Worm (Caenorhabditis elegans) whole organism, L3 larva: ENCODE data around the gene K08A2.2.
"Not testable (repeated sequence)": the region's sequence is repeated elsewhere in the genome, so short reads cannot be mapped to it uniquely, and the experiment has no call there.

ENCODE experiments used
- ZK546.5 ChIP-seq: sonication (generic microtip); optimal IDR thresholded peaks from 2 replicates; lab custom pipeline; 2017; ENCODE audit warnings: missing biosample characterization, missing genetic modification characterization
- aly-2 ChIP-seq: fragments of 150-350 bp; optimal IDR thresholded peaks from 2 replicates; lab custom pipeline; 2014; ENCODE audit warnings: missing biosample characterization, missing genetic modification characterization
- ama-1 ChIP-seq: fragments of 150-350 bp; optimal IDR thresholded peaks from 2 replicates; lab custom pipeline; 2018
- ceh-82 ChIP-seq: fragments of 150-350 bp; optimal IDR thresholded peaks from 2 replicates; lab custom pipeline; 2014; ENCODE audit warnings: missing biosample characterization, missing genetic modification characterization
- ceh-9 ChIP-seq: sonication (generic microtip); optimal IDR thresholded peaks from 2 replicates; lab custom pipeline; 2018; ENCODE audit warnings: missing biosample characterization, missing genetic modification characterization
- daf-12 ChIP-seq: fragments of 150-350 bp; optimal IDR thresholded peaks from 2 replicates; lab custom pipeline; 2014; ENCODE audit warnings: missing biosample characterization, missing genetic modification reagents, missing genetic modification characterization
- egl-27 ChIP-seq: sonication (generic microtip); optimal IDR thresholded peaks from 4 replicates; lab custom pipeline; 2017; ENCODE audit warnings: missing biosample characterization, missing genetic modification reagents, missing genetic modification characterization
- egl-5 ChIP-seq: fragments of 150-350 bp; optimal IDR thresholded peaks from 2 replicates; lab custom pipeline; 2017; ENCODE audit warnings: missing biosample characterization, missing genetic modification reagents, missing genetic modification characterization, inconsistent platforms
- elt-1 ChIP-seq: fragments of 150-350 bp; optimal IDR thresholded peaks from 2 replicates; lab custom pipeline; 2014; ENCODE audit warnings: missing biosample characterization, missing genetic modification characterization
- elt-2 ChIP-seq: sonication (generic microtip); optimal IDR thresholded peaks from 2 replicates; lab custom pipeline; 2016; ENCODE audit warnings: missing genetic modification reagents, mild to moderate bottlenecking, missing genetic modification characterization, missing compliant biosample characterization
- fkh-10 ChIP-seq: sonication (generic microtip); optimal IDR thresholded peaks from 2 replicates; lab custom pipeline; 2017; ENCODE audit warnings: missing biosample characterization, missing genetic modification reagents, missing genetic modification characterization
- fkh-2 ChIP-seq: fragments of 150-350 bp; optimal IDR thresholded peaks from 2 replicates; lab custom pipeline; 2014; ENCODE audit warnings: missing biosample characterization, missing genetic modification reagents, missing genetic modification characterization
- hmg-11 ChIP-seq: sonication (generic microtip); optimal IDR thresholded peaks from 2 replicates; lab custom pipeline; 2016; ENCODE audit warnings: missing genetic modification characterization, missing compliant biosample characterization
- jun-1 ChIP-seq: fragments of 150-350 bp; optimal IDR thresholded peaks from 2 replicates; lab custom pipeline; 2014; ENCODE audit warnings: missing biosample characterization, missing genetic modification reagents, missing genetic modification characterization
- lin-39 ChIP-seq: fragments of 150-350 bp; optimal IDR thresholded peaks from 2 replicates; lab custom pipeline; 2018; ENCODE audit warnings: missing biosample characterization, missing genetic modification reagents, missing genetic modification characterization
- lsy-12 ChIP-seq: sonication (generic microtip); optimal IDR thresholded peaks from 2 replicates; lab custom pipeline; 2016; ENCODE audit warnings: mild to moderate bottlenecking, missing genetic modification characterization, missing compliant biosample characterization
- nfya-1 ChIP-seq: sonication (generic microtip); optimal IDR thresholded peaks from 2 replicates; lab custom pipeline; 2017; ENCODE audit warnings: missing genetic modification characterization, mild to moderate bottlenecking, missing compliant biosample characterization, antibody characterized with exemption, moderate library complexity; ENCODE audit not compliant: insufficient read depth
- nhr-11 ChIP-seq: fragments of 150-350 bp; optimal IDR thresholded peaks from 2 replicates; lab custom pipeline; 2014; ENCODE audit warnings: missing biosample characterization, missing genetic modification characterization
- nhr-23 ChIP-seq: fragments of 150-350 bp; optimal IDR thresholded peaks from 2 replicates; lab custom pipeline; 2014; ENCODE audit warnings: missing biosample characterization, missing genetic modification reagents, missing genetic modification characterization
- nhr-237 ChIP-seq: fragments of 150-350 bp; optimal IDR thresholded peaks from 2 replicates; lab custom pipeline; 2014; ENCODE audit warnings: missing biosample characterization, missing genetic modification characterization
- nhr-25 ChIP-seq: sonication (generic microtip); optimal IDR thresholded peaks from 2 replicates; lab custom pipeline; 2017; ENCODE audit warnings: missing biosample characterization, missing genetic modification characterization
- nhr-43 ChIP-seq: sonication (generic microtip); optimal IDR thresholded peaks from 2 replicates; lab custom pipeline; 2016; ENCODE audit warnings: mild to moderate bottlenecking, missing genetic modification characterization, missing compliant biosample characterization; ENCODE audit not compliant: poor library complexity, severe bottlenecking
- nhr-67 ChIP-seq: fragments of 150-350 bp; optimal IDR thresholded peaks from 2 replicates; lab custom pipeline; 2014; ENCODE audit warnings: missing biosample characterization, missing genetic modification characterization
- nhr-76 ChIP-seq: fragments of 150-350 bp; sonication (generic microtip); optimal IDR thresholded peaks from 5 replicates; lab custom pipeline; 2014; ENCODE audit warnings: missing biosample characterization, missing genetic modification characterization
- pha-4 ChIP-seq: fragments of 150-350 bp; optimal IDR thresholded peaks from 2 replicates; lab custom pipeline; 2014; ENCODE audit warnings: missing biosample characterization, missing genetic modification reagents, missing genetic modification characterization
- pqm-1 ChIP-seq: fragments of 150-350 bp; optimal IDR thresholded peaks from 2 replicates; lab custom pipeline; 2017; ENCODE audit warnings: missing biosample characterization, missing genetic modification characterization, inconsistent platforms
- sea-2 ChIP-seq: fragments of 150-350 bp; sonication (generic microtip); optimal IDR thresholded peaks from 4 replicates; lab custom pipeline; 2014; ENCODE audit warnings: missing biosample characterization, missing genetic modification reagents, missing genetic modification characterization
- skn-1 ChIP-seq: fragments of 150-350 bp; optimal IDR thresholded peaks from 2 replicates; lab custom pipeline; 2014; ENCODE audit warnings: missing biosample characterization, missing genetic modification characterization
- snpc-4 ChIP-seq: fragments of 150-350 bp; optimal IDR thresholded peaks from 2 replicates; lab custom pipeline; 2014; ENCODE audit warnings: missing biosample characterization, missing genetic modification characterization
- tbx-2 ChIP-seq: sonication (generic microtip); optimal IDR thresholded peaks from 2 replicates; lab custom pipeline; 2016; ENCODE audit warnings: mild to moderate bottlenecking, missing genetic modification characterization, missing compliant biosample characterization
- unc-39 ChIP-seq: sonication (generic microtip); optimal IDR thresholded peaks from 4 replicates; lab custom pipeline; 2017; ENCODE audit warnings: missing biosample characterization, missing genetic modification characterization
- zag-1 ChIP-seq: fragments of 150-350 bp; optimal IDR thresholded peaks from 2 replicates; lab custom pipeline; 2014; ENCODE audit warnings: missing biosample characterization, missing genetic modification characterization
- ztf-11 ChIP-seq: fragments of 150-350 bp; optimal IDR thresholded peaks from 2 replicates; lab custom pipeline; 2014; ENCODE audit warnings: missing biosample characterization, missing genetic modification characterization
- ztf-4 ChIP-seq: fragments of 150-350 bp; optimal IDR thresholded peaks from 2 replicates; lab custom pipeline; 2014; ENCODE audit warnings: missing biosample characterization, missing genetic modification characterization

The K08A2.2 gene

ce11 chrII:3020899-3021298, 29.5 kb downstream of the K08A2.2 start:
- TF ChIP-seq elt-1 (tag; lab: Kevin White, UChicago) (no peak), tbx-2 (no peak), nhr-43 (no peak), pha-4 (no peak), nhr-67 (no peak), nfya-1 (tag; lab: Kevin White, UChicago) (no peak), nhr-11 (tag; lab: Kevin White, UChicago) (no peak), nhr-76 (tag; lab: Kevin White, UChicago) (no peak)

- no peak for TF ChIP-seq ztf-4
- no peak for TF ChIP-seq ceh-82
- TF ChIP-seq ama-1 (lab: Kevin White, UChicago): no peak
- TF ChIP-seq zag-1: no peak
- no peak for TF ChIP-seq nhr-43
- TF ChIP-seq nfya-1 (tag; lab: Kevin White, UChicago): no peak
- no peak for TF ChIP-seq skn-1 (tag; lab: Kevin White, UChicago)
Observed at ce11 chrII:3023381-3023935, 32.1 kb downstream of the K08A2.2 start, which contains the start of gene clec-2. Gene clec-2, minus strand, starts transcription at chrII:3023431.

ce11 chrII:3024655-3025054, 33.2 kb downstream of the K08A2.2 start:
- no peak for TF ChIP-seq nhr-23

ce11 chrII:3028264-3028663, 36.9 kb downstream of the K08A2.2 start:
- no peak for TF ChIP-seq sea-2
- no peak for TF ChIP-seq daf-12
- peak; percentile 43 for TF ChIP-seq nhr-25 (tag; lab: Kevin White, UChicago)
- no peak for TF ChIP-seq ztf-11 (tag; lab: Kevin White, UChicago)
- TF ChIP-seq pha-4: no peak
- no peak for TF ChIP-seq skn-1 (tag; lab: Kevin White, UChicago)

ce11 chrII:3030416-3030815, 39.0 kb downstream of the K08A2.2 start:
- no peak for TF ChIP-seq lin-39
- no peak for TF ChIP-seq elt-1 (tag; lab: Kevin White, UChicago)
- no peak for TF ChIP-seq unc-39 (tag; lab: Kevin White, UChicago)
- no peak for TF ChIP-seq ceh-9 (tag; lab: Kevin White, UChicago)

ce11 chrII:3032480-3032879, 41.1 kb downstream of the K08A2.2 start, which contains the start of gene B0454.6:
Gene B0454.6, plus strand, starts transcription at chrII:3032780.
- TF ChIP-seq pqm-1 (tag; lab: Kevin White, UChicago); elt-2; ZK546.5 (tag; lab: Kevin White, UChicago): not testable (repeated sequence)

ce11 chrII:3034914-3035313, 43.5 kb downstream of the K08A2.2 start:
- TF ChIP-seq jun-1 (tag; lab: Kevin White, UChicago): no peak
- TF ChIP-seq hmg-11: no peak
- no peak for TF ChIP-seq nhr-25 (tag; lab: Kevin White, UChicago)
- no peak for TF ChIP-seq fkh-2 (tag; lab: Kevin White, UChicago)
- TF ChIP-seq snpc-4 (tag; lab: Kevin White, UChicago): no peak
- no peak for TF ChIP-seq nhr-237 (tag; lab: Kevin White, UChicago)
- TF ChIP-seq egl-5 (tag; lab: Kevin White, UChicago): no peak
- TF ChIP-seq pqm-1 (tag; lab: Kevin White, UChicago): no peak
- no peak for TF ChIP-seq lsy-12 (tag; lab: Kevin White, UChicago)
- TF ChIP-seq skn-1 (tag; lab: Kevin White, UChicago): no peak
- no peak for TF ChIP-seq egl-27 (tag; lab: Kevin White, UChicago)
- no peak for TF ChIP-seq aly-2 (tag; lab: Kevin White, UChicago)
- TF ChIP-seq nhr-23: no peak
- TF ChIP-seq fkh-10: no peak
- no peak for TF ChIP-seq nhr-11 (tag; lab: Kevin White, UChicago)
- TF ChIP-seq ceh-82: no peak
- no peak for TF ChIP-seq tbx-2
